ENCODE assay signal across 6 worm cellular contexts in the genomic region with DNA sequence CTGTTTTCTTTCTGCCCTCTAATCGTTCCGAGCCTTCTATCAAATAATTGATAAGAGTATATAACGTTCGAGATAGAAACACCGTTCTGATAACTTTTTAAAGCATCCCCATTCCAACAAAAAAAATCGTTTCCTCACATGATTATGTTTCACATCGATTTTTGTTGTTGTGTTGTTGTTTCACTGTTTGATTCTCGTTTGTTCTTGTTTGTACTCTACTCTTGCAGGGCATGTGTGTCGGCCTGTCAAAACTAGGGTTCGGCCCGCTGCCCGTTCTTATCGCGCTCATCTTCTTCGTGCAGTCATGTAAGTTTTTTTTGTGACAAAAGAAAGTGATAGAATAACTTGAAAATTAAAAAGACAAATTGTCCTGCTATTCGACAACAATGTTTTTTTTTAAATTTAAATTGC.
A peak's percentile ranks its signal among the peaks of the same experiment; 100 is the strongest.
TF ChIP-seq lines count a peak whose summit lies in the region.

A gene (plus strand): TSS at position 226 of the 411 bp plus-strand sequence.

TF ChIP-seq in whole organism, L1 larva, 84 proteins besides CTCF, POLR2A, EP300 and RAD21:
- TF ChIP-seq lin-35 (GFP tag; optimal IDR thresholded peaks at IDR 0.05; lab: Kevin White, UChicago) (peak in 1 of 2 experiments; percentile 6), C04F5.9 (tag; optimal IDR thresholded peaks at IDR 0.05; lab: Kevin White, UChicago) (no peak), efl-3 (GFP tag; optimal IDR thresholded peaks at IDR 0.05; lab: Kevin White, UChicago) (no peak), blmp-1 (tag; optimal IDR thresholded peaks at IDR 0.05; lab: Kevin White, UChicago) (peak; percentile 42)

TF ChIP-seq in whole organism, L2 larva, 48 proteins besides CTCF, POLR2A, EP300 and RAD21:
- TF ChIP-seq blmp-1 (tag; optimal IDR thresholded peaks at IDR 0.05; lab: Kevin White, UChicago; ENCODE audit: insufficient read depth) (peak; percentile 33), lin-39 (tag; optimal IDR thresholded peaks at IDR 0.05; lab: Kevin White, UChicago) (no peak), ZK546.5 (tag; optimal IDR thresholded peaks at IDR 0.05; lab: Kevin White, UChicago) (no peak), mab-5 (tag; optimal IDR thresholded peaks at IDR 0.05; lab: Kevin White, UChicago) (no peak), ztf-11 (tag; optimal IDR thresholded peaks at IDR 0.05; lab: Kevin White, UChicago) (no peak), fos-1 (tag; optimal IDR thresholded peaks at IDR 0.05; lab: Kevin White, UChicago) (peak; percentile 14)
TF ChIP-seq in whole organism, L2 larva: peak in this region for 2.

TF ChIP-seq in whole organism, L3 larva, 47 proteins besides CTCF, POLR2A, EP300 and RAD21 (continues in another document):
- TF ChIP-seq ceh-9 (tag; optimal IDR thresholded peaks at IDR 0.05; lab: Kevin White, UChicago) (no peak), ZK546.5 (tag; optimal IDR thresholded peaks at IDR 0.05; lab: Kevin White, UChicago) (no peak), nhr-25 (tag; optimal IDR thresholded peaks at IDR 0.05; lab: Kevin White, UChicago) (peak; percentile 5), R02D3.7 (tag; optimal IDR thresholded peaks at IDR 0.05; lab: Kevin White, UChicago) (no peak), elt-2 (tag; optimal IDR thresholded peaks at IDR 0.05; lab: Kevin White, UChicago) (peak; percentile 91), nhr-23 (tag; optimal IDR thresholded peaks at IDR 0.05; lab: Kevin White, UChicago) (peak; percentile 8), nfya-1 (tag; optimal IDR thresholded peaks at IDR 0.05; lab: Kevin White, UChicago; ENCODE audit: insufficient read depth) (no peak), ama-1 (optimal IDR thresholded peaks at IDR 0.05; lab: Kevin White, UChicago) (peak; percentile 5), snpc-4 (tag; optimal IDR thresholded peaks at IDR 0.05; lab: Kevin White, UChicago) (no peak), zag-1 (tag; optimal IDR thresholded peaks at IDR 0.05; lab: Kevin White, UChicago) (no peak), elt-3 (tag; optimal IDR thresholded peaks at IDR 0.05; lab: Kevin White, UChicago) (no peak), pqm-1 (tag; optimal IDR thresholded peaks at IDR 0.05; lab: Kevin White, UChicago) (peak; percentile 33), ztf-4 (tag; optimal IDR thresholded peaks at IDR 0.05; lab: Kevin White, UChicago) (no peak), egl-27 (tag; optimal IDR thresholded peaks at IDR 0.05; lab: Kevin White, UChicago) (no peak), pha-4 (tag; optimal IDR thresholded peaks at IDR 0.05; lab: Kevin White, UChicago) (peak; percentile 11), elt-1 (tag; optimal IDR thresholded peaks at IDR 0.05; lab: Kevin White, UChicago) (peak; percentile 25), nhr-237 (tag; optimal IDR thresholded peaks at IDR 0.05; lab: Kevin White, UChicago) (no peak), mml-1 (tag; optimal IDR thresholded peaks at IDR 0.05; lab: Kevin White, UChicago) (no peak), daf-12 (tag; optimal IDR thresholded peaks at IDR 0.05; lab: Kevin White, UChicago) (no peak), sea-2 (GFP tag; optimal IDR thresholded peaks at IDR 0.05; lab: Kevin White, UChicago) (no peak)

TF ChIP-seq in whole organism, L4 larva, 104 proteins besides CTCF, POLR2A, EP300 and RAD21 (continues in another document):
- no peak for TF ChIP-seq F37D6.2 (tag; optimal IDR thresholded peaks at IDR 0.05; lab: Kevin White, UChicago)
- TF ChIP-seq ama-1 (optimal IDR thresholded peaks at IDR 0.05; lab: Kevin White, UChicago) = no peak
- no peak for TF ChIP-seq cey-2 (tag; optimal IDR thresholded peaks at IDR 0.05; lab: Kevin White, UChicago; ENCODE audit: borderline replicate concordance, insufficient read depth)
- no peak for TF ChIP-seq rbr-2 (tag; optimal IDR thresholded peaks at IDR 0.05; lab: Kevin White, UChicago)
- TF ChIP-seq nhr-28 (tag; optimal IDR thresholded peaks at IDR 0.05; lab: Kevin White, UChicago) = peak; percentile 61
- TF ChIP-seq arid-1 (GFP tag; conservative IDR thresholded peaks at IDR 0.05; lab: Robert Waterston, UW) = no peak
- TF ChIP-seq nhr-102 (tag; optimal IDR thresholded peaks at IDR 0.05; lab: Kevin White, UChicago) = no peak
- no peak for TF ChIP-seq pha-4 (GFP tag; IDR thresholded peaks at IDR 0.05; lab: Robert Waterston, UW)
- TF ChIP-seq pha-4 (tag; optimal IDR thresholded peaks at IDR 0.05; lab: Kevin White, UChicago) = no peak
- no peak for TF ChIP-seq ceh-44 (GFP tag; IDR thresholded peaks at IDR 0.05; lab: Robert Waterston, UW)
- TF ChIP-seq unc-130 (GFP tag; optimal IDR thresholded peaks at IDR 0.05; lab: Kevin White, UChicago) = no peak
- TF ChIP-seq lin-13 (GFP tag; optimal IDR thresholded peaks at IDR 0.05; lab: Kevin White, UChicago) = no peak
- TF ChIP-seq fos-1 (tag; optimal IDR thresholded peaks at IDR 0.05; lab: Kevin White, UChicago) = no peak
- TF ChIP-seq mes-2 (tag; optimal IDR thresholded peaks at IDR 0.05; lab: Kevin White, UChicago; ENCODE audit: poor library complexity, severe bottlenecking) = no peak
- no peak for TF ChIP-seq mxl-2 (GFP tag; conservative IDR thresholded peaks at IDR 0.05; lab: Robert Waterston, UW)
- TF ChIP-seq madf-9 (GFP tag; conservative IDR thresholded peaks at IDR 0.05; lab: Robert Waterston, UW) = no peak
- no peak for TF ChIP-seq sdz-12 (GFP tag; optimal IDR thresholded peaks at IDR 0.05; lab: Kevin White, UChicago)
- TF ChIP-seq egl-27 (tag; optimal IDR thresholded peaks at IDR 0.05; lab: Kevin White, UChicago) = no peak
- peak; percentile 63 for TF ChIP-seq dmd-6 (GFP tag; IDR thresholded peaks at IDR 0.05; lab: Robert Waterston, UW)
- TF ChIP-seq lin-38 (GFP tag; IDR thresholded peaks at IDR 0.05; lab: Robert Waterston, UW) = no peak

TF ChIP-seq in whole organism, late embryonic, 69 proteins besides CTCF, POLR2A, EP300 and RAD21:
- no peak for TF ChIP-seq C38D4.7 (GFP tag; optimal IDR thresholded peaks at IDR 0.05; lab: Kevin White, UChicago)
- TF ChIP-seq elt-2 (tag; optimal IDR thresholded peaks at IDR 0.05; lab: Kevin White, UChicago) = peak; percentile 67

TF ChIP-seq in whole organism, young adult, 124 proteins besides CTCF, POLR2A, EP300 and RAD21:
- no peak for TF ChIP-seq attf-6 (GFP tag; IDR thresholded peaks at IDR 0.05; lab: Robert Waterston, UW)
- TF ChIP-seq tbx-9 (tag; optimal IDR thresholded peaks at IDR 0.05; lab: Kevin White, UChicago; ENCODE audit: borderline replicate concordance) = no peak
- no peak for TF ChIP-seq ccch-3 (GFP tag; optimal IDR thresholded peaks at IDR 0.05; lab: Kevin White, UChicago)
- peak; percentile 86 for TF ChIP-seq nhr-80 (tag; optimal IDR thresholded peaks at IDR 0.05; lab: Kevin White, UChicago)
- 0 out of 2 replicates have a peak, but pooled peaks have one; percentile 39 for TF ChIP-seq cebp-1 (GFP tag; IDR thresholded peaks at IDR 0.05; lab: Robert Waterston, UW)
- TF ChIP-seq cebp-1 (tag; optimal IDR thresholded peaks at IDR 0.05; lab: Kevin White, UChicago) = peak; percentile 12
- no peak for TF ChIP-seq T07F8.4 (tag; optimal IDR thresholded peaks at IDR 0.05; lab: Kevin White, UChicago)
- TF ChIP-seq dox-1 (GFP tag; IDR thresholded peaks at IDR 0.05; lab: Robert Waterston, UW) = 0 out of 2 replicates have a peak, but pooled peaks have one; percentile 11
- peak; percentile 29 for TF ChIP-seq unc-62 (GFP tag; optimal IDR thresholded peaks at IDR 0.05; lab: Kevin White, UChicago)
- no peak for TF ChIP-seq nhr-27 (tag; optimal IDR thresholded peaks at IDR 0.05; lab: Kevin White, UChicago)
- TF ChIP-seq zim-3 (tag; optimal IDR thresholded peaks at IDR 0.05; lab: Kevin White, UChicago) = no peak
- no peak for TF ChIP-seq madf-6 (GFP tag; IDR thresholded peaks at IDR 0.05; lab: Robert Waterston, UW)
- no peak for TF ChIP-seq let-607 (tag; optimal IDR thresholded peaks at IDR 0.05; lab: Kevin White, UChicago)
- TF ChIP-seq tlf-1 (GFP tag; optimal IDR thresholded peaks at IDR 0.05; lab: Kevin White, UChicago) = no peak
- TF ChIP-seq let-526 (GFP tag; IDR thresholded peaks at IDR 0.05; lab: Robert Waterston, UW) = peak; percentile 59; the same call in 1 of the 2 replicates
- TF ChIP-seq tbp1 (GFP tag; optimal IDR thresholded peaks at IDR 0.05; lab: Kevin White, UChicago) = peak; percentile 9
- TF ChIP-seq F23B12.7 (tag; optimal IDR thresholded peaks at IDR 0.05; lab: Kevin White, UChicago; ENCODE audit: insufficient read depth) = no peak
- TF ChIP-seq madf-8 (GFP tag; conservative IDR thresholded peaks at IDR 0.05; lab: Robert Waterston, UW) = no peak
